Worm (Caenorhabditis elegans) whole organism, L3 larva: ENCODE data around the gene clec-231.
A peak's percentile ranks its signal among the peaks of the same experiment; 100 is the strongest.
"Not testable (repeated sequence)": the region's sequence is repeated elsewhere in the genome, so short reads cannot be mapped to it uniquely, and the experiment has no call there.

Experiments
- ZK546.5 ChIP-seq: sonication (generic microtip); optimal IDR thresholded peaks from 2 replicates; lab custom pipeline; 2017; ENCODE audit warnings: missing biosample characterization, missing genetic modification characterization
- aly-2 ChIP-seq: fragments of 150-350 bp; optimal IDR thresholded peaks from 2 replicates; lab custom pipeline; 2014; ENCODE audit warnings: missing biosample characterization, missing genetic modification characterization
- ama-1 ChIP-seq: fragments of 150-350 bp; optimal IDR thresholded peaks from 2 replicates; lab custom pipeline; 2018
- ceh-16 ChIP-seq: sonication (generic microtip); optimal IDR thresholded peaks from 2 replicates; lab custom pipeline; 2017; ENCODE audit warnings: missing biosample characterization, missing genetic modification characterization
- ceh-28 ChIP-seq: fragments of 150-350 bp; optimal IDR thresholded peaks from 2 replicates; lab custom pipeline; 2014; ENCODE audit warnings: missing biosample characterization, missing genetic modification reagents, missing genetic modification characterization
- ceh-82 ChIP-seq: fragments of 150-350 bp; optimal IDR thresholded peaks from 2 replicates; lab custom pipeline; 2014; ENCODE audit warnings: missing biosample characterization, missing genetic modification characterization
- egl-27 ChIP-seq: sonication (generic microtip); optimal IDR thresholded peaks from 4 replicates; lab custom pipeline; 2017; ENCODE audit warnings: missing biosample characterization, missing genetic modification reagents, missing genetic modification characterization
- egl-5 ChIP-seq: fragments of 150-350 bp; optimal IDR thresholded peaks from 2 replicates; lab custom pipeline; 2017; ENCODE audit warnings: missing biosample characterization, missing genetic modification reagents, missing genetic modification characterization, inconsistent platforms
- elt-1 ChIP-seq: fragments of 150-350 bp; optimal IDR thresholded peaks from 2 replicates; lab custom pipeline; 2014; ENCODE audit warnings: missing biosample characterization, missing genetic modification characterization
- elt-2 ChIP-seq: sonication (generic microtip); optimal IDR thresholded peaks from 2 replicates; lab custom pipeline; 2016; ENCODE audit warnings: missing genetic modification reagents, mild to moderate bottlenecking, missing genetic modification characterization, missing compliant biosample characterization
- elt-3 ChIP-seq, 3 experiments: fragments of 150-350 bp in 1 of 3; sonication (generic microtip) in 2 of 3; optimal IDR thresholded peaks; 2 replicates in 2 of 3; 4 replicates in 1 of 3; lab custom pipeline; 2014 to 2017; ENCODE audit warnings: missing biosample characterization in 3 of 3, missing genetic modification characterization in 3 of 3
- eor-1 ChIP-seq, 2 experiments: fragments of 150-350 bp; optimal IDR thresholded peaks; 2 replicates each; lab custom pipeline; 2014 to 2018; ENCODE audit warnings: missing biosample characterization in 2 of 2, missing genetic modification characterization in 2 of 2
- fkh-2 ChIP-seq: fragments of 150-350 bp; optimal IDR thresholded peaks from 2 replicates; lab custom pipeline; 2014; ENCODE audit warnings: missing biosample characterization, missing genetic modification reagents, missing genetic modification characterization
- hmg-11 ChIP-seq: sonication (generic microtip); optimal IDR thresholded peaks from 2 replicates; lab custom pipeline; 2016; ENCODE audit warnings: missing genetic modification characterization, missing compliant biosample characterization
- jun-1 ChIP-seq: fragments of 150-350 bp; optimal IDR thresholded peaks from 2 replicates; lab custom pipeline; 2014; ENCODE audit warnings: missing biosample characterization, missing genetic modification reagents, missing genetic modification characterization
- lin-39 ChIP-seq: fragments of 150-350 bp; optimal IDR thresholded peaks from 2 replicates; lab custom pipeline; 2018; ENCODE audit warnings: missing biosample characterization, missing genetic modification reagents, missing genetic modification characterization
- lsy-12 ChIP-seq: sonication (generic microtip); optimal IDR thresholded peaks from 2 replicates; lab custom pipeline; 2016; ENCODE audit warnings: mild to moderate bottlenecking, missing genetic modification characterization, missing compliant biosample characterization
- mml-1 ChIP-seq: fragments of 150-350 bp; sonication (generic microtip); optimal IDR thresholded peaks from 3 replicates; lab custom pipeline; 2014; ENCODE audit warnings: missing biosample characterization, missing genetic modification characterization
- nfya-1 ChIP-seq: sonication (generic microtip); optimal IDR thresholded peaks from 2 replicates; lab custom pipeline; 2017; ENCODE audit warnings: missing genetic modification characterization, mild to moderate bottlenecking, missing compliant biosample characterization, antibody characterized with exemption, moderate library complexity; ENCODE audit not compliant: insufficient read depth
- nhr-23 ChIP-seq: fragments of 150-350 bp; optimal IDR thresholded peaks from 2 replicates; lab custom pipeline; 2014; ENCODE audit warnings: missing biosample characterization, missing genetic modification reagents, missing genetic modification characterization
- nhr-237 ChIP-seq: fragments of 150-350 bp; optimal IDR thresholded peaks from 2 replicates; lab custom pipeline; 2014; ENCODE audit warnings: missing biosample characterization, missing genetic modification characterization
- nhr-28 ChIP-seq: fragments of 150-350 bp; optimal IDR thresholded peaks from 2 replicates; lab custom pipeline; 2014; ENCODE audit warnings: missing biosample characterization, missing genetic modification characterization
- nhr-77 ChIP-seq: fragments of 150-350 bp; optimal IDR thresholded peaks from 2 replicates; lab custom pipeline; 2014; ENCODE audit warnings: missing biosample characterization, missing genetic modification characterization
- pha-4 ChIP-seq: fragments of 150-350 bp; optimal IDR thresholded peaks from 2 replicates; lab custom pipeline; 2014; ENCODE audit warnings: missing biosample characterization, missing genetic modification reagents, missing genetic modification characterization
- pqm-1 ChIP-seq: fragments of 150-350 bp; optimal IDR thresholded peaks from 2 replicates; lab custom pipeline; 2017; ENCODE audit warnings: missing biosample characterization, missing genetic modification characterization, inconsistent platforms
- sea-2 ChIP-seq: fragments of 150-350 bp; sonication (generic microtip); optimal IDR thresholded peaks from 4 replicates; lab custom pipeline; 2014; ENCODE audit warnings: missing biosample characterization, missing genetic modification reagents, missing genetic modification characterization
- snpc-4 ChIP-seq: fragments of 150-350 bp; optimal IDR thresholded peaks from 2 replicates; lab custom pipeline; 2014; ENCODE audit warnings: missing biosample characterization, missing genetic modification characterization
- tbx-2 ChIP-seq: sonication (generic microtip); optimal IDR thresholded peaks from 2 replicates; lab custom pipeline; 2016; ENCODE audit warnings: mild to moderate bottlenecking, missing genetic modification characterization, missing compliant biosample characterization
- unc-39 ChIP-seq: sonication (generic microtip); optimal IDR thresholded peaks from 4 replicates; lab custom pipeline; 2017; ENCODE audit warnings: missing biosample characterization, missing genetic modification characterization
- zag-1 ChIP-seq: fragments of 150-350 bp; optimal IDR thresholded peaks from 2 replicates; lab custom pipeline; 2014; ENCODE audit warnings: missing biosample characterization, missing genetic modification characterization
- ztf-11 ChIP-seq: fragments of 150-350 bp; optimal IDR thresholded peaks from 2 replicates; lab custom pipeline; 2014; ENCODE audit warnings: missing biosample characterization, missing genetic modification characterization

The clec-231 gene

ce11 chrV:15361412-15361811 is 10.9 kb upstream of the clec-231 start, which contains the start of gene ech-1.1:
ech-1.1 (minus strand) TSS chrV:15361512.
- not testable (repeated sequence) for TF ChIP-seq sea-2 (GFP tag; lab: Kevin White, UChicago); eor-1 (tag; optimal IDR thresholded peaks at IDR 0.05; lab: Kevin White, UChicago); lin-39 (tag; lab: Kevin White, UChicago)

- TF ChIP-seq ceh-28 (tag; lab: Kevin White, UChicago) (no peak), egl-27 (tag; lab: Kevin White, UChicago) (peak; percentile 60), pqm-1 (tag; lab: Kevin White, UChicago) (peak; percentile 99), jun-1 (tag; lab: Kevin White, UChicago) (peak; percentile 57), pha-4 (tag; lab: Kevin White, UChicago) (no peak), elt-2 (tag; lab: Kevin White, UChicago) (peak; percentile 99)
Measured at ce11 chrV:15354648-15355047, 4.1 kb upstream of the clec-231 start, which contains the start of gene C29F3.7. C29F3.7 (plus strand) TSS chrV:15354901.

- TF ChIP-seq sea-2 (GFP tag; lab: Kevin White, UChicago): no peak
- no peak for TF ChIP-seq ztf-11 (tag; lab: Kevin White, UChicago)
- TF ChIP-seq ceh-28 (tag; lab: Kevin White, UChicago): no peak
- no peak for TF ChIP-seq egl-5
- TF ChIP-seq lin-39 (tag; lab: Kevin White, UChicago): no peak
- no peak for TF ChIP-seq nhr-23 (tag; lab: Kevin White, UChicago)
- TF ChIP-seq tbx-2 (tag; lab: Kevin White, UChicago): no peak
- TF ChIP-seq nhr-77 (tag; lab: Kevin White, UChicago): no peak
- TF ChIP-seq nhr-237: no peak
- TF ChIP-seq pha-4 (tag; lab: Kevin White, UChicago): no peak
- TF ChIP-seq ceh-82 (tag; lab: Kevin White, UChicago): no peak
- no peak for TF ChIP-seq nfya-1 (tag; lab: Kevin White, UChicago)
- no peak for TF ChIP-seq egl-27 (tag; lab: Kevin White, UChicago)
- TF ChIP-seq elt-1: no peak
- TF ChIP-seq zag-1 (tag; lab: Kevin White, UChicago): no peak
- no peak for TF ChIP-seq snpc-4 (tag; lab: Kevin White, UChicago)
Measured at ce11 chrV:15352376-15352775, 1.9 kb upstream of the clec-231 start, which contains the start of gene srx-58. srx-58 (plus strand) TSS chrV:15352676.

ce11 chrV:15349044-15349443 is 1.5 kb downstream of the clec-231 start, which contains the start of gene clec-230:
clec-230 (minus strand) TSS chrV:15349144.
- TF ChIP-seq hmg-11 (tag; lab: Kevin White, UChicago): no peak
- no peak for TF ChIP-seq elt-1
- TF ChIP-seq unc-39 (tag; lab: Kevin White, UChicago): no peak
- TF ChIP-seq ceh-28 (tag; lab: Kevin White, UChicago): no peak
- TF ChIP-seq pqm-1 (tag; lab: Kevin White, UChicago): no peak
- TF ChIP-seq ama-1 (lab: Kevin White, UChicago): no peak
- TF ChIP-seq ztf-11 (tag; lab: Kevin White, UChicago): no peak
- no peak for TF ChIP-seq nhr-28
- TF ChIP-seq, all 47 proteins: peak for 0

ce11 chrV:15347292-15347691 is 3.2 kb downstream of the clec-231 start, which contains the start of gene C29F3.3:
C29F3.3 (minus strand) TSS chrV:15347392.
- TF ChIP-seq elt-3 (tag; optimal IDR thresholded peaks at IDR 0.05; lab: Kevin White, UChicago) (no peak), hmg-11 (tag; lab: Kevin White, UChicago) (no peak), ZK546.5 (no peak), snpc-4 (tag; lab: Kevin White, UChicago) (no peak), elt-1 (no peak), ceh-16 (no peak), pqm-1 (tag; lab: Kevin White, UChicago) (no peak), nfya-1 (tag; lab: Kevin White, UChicago) (no peak), mml-1 (no peak), aly-2 (tag; lab: Kevin White, UChicago) (no peak), ztf-11 (tag; lab: Kevin White, UChicago) (no peak)

- TF ChIP-seq pha-4 (tag; lab: Kevin White, UChicago) (no peak), fkh-2 (tag; lab: Kevin White, UChicago) (no peak), unc-39 (tag; lab: Kevin White, UChicago) (no peak), lsy-12 (tag; lab: Kevin White, UChicago) (no peak), ama-1 (lab: Kevin White, UChicago) (no peak)
Measured at ce11 chrV:15344481-15344880, 6.0 kb downstream of the clec-231 start, which contains the start of gene wrt-8. wrt-8 (minus strand) TSS chrV:15344581.
